Fruit fly (Drosophila melanogaster) ovary, adult (tissue): ENCODE measurements around the gene FucTB.

ENCODE experiments used
- CG17801 ChIP-seq: fragments of 200-800 bp; optimal IDR thresholded peaks from 2 replicates; lab custom pipeline; 2019; ENCODE audit warnings: missing biosample characterization, mild to moderate bottlenecking, missing genetic modification characterization, moderate library complexity; ENCODE audit not compliant: partially characterized antibody

FucTB gene

dm6 chr2L:9430992-9431602 is at the start of gene FucTB, which contains the start of gene scat:
TSS of gene FucTB (minus strand) at chr2L:9431052.
TSS of gene scat (plus strand) at chr2L:9431405.
- peak; percentile 85 for TF ChIP-seq CG17801

DNA sequence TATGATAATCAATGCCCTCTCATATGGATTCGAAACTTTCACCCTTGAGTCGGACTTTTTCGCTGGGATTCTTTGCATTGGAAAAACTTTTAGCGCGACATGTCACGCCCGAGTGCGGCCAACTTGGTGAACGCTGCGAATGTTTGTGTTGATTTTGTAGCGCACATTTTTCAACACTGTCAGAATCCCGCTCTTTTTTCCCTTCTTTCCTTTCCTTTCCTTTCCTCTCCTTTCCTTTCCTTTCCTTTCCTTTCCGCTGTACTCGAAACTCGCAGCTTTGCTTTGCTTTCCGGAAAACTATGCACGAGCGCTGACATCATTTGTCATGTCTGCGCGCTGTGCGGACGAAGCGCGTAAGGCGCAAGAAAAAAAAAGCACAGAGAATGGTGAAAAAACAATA is 36.5 kb upstream of the FucTB start:
- TF ChIP-seq CG17801, result no peak

dm6 chr2L:9464455-9465063 is 33.7 kb upstream of the FucTB start:
- no peak for TF ChIP-seq CG17801

DNA sequence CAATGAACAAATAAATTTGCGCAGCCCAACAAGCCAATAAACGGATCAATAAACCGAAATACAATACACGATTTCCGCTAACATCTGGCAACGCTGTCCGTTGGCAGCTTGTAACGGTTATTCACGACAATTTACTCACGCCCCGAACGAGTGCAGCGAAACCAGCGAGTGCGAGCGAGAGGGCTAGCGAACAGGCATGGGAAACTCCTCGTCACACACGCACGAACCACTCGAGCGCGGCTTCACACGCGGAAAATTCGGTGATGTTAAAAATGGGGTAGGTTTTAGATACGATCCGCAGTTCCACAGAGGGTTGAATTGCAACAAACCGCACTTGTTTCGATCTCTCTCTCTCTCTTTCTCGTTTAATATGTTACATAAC is 29.2 kb upstream of the FucTB start:
- no peak for TF ChIP-seq CG17801

- TF ChIP-seq CG17801, result no peak
These were observed 28.7 kb upstream of the FucTB start for dm6 chr2L:9459372-9460091.

DNA sequence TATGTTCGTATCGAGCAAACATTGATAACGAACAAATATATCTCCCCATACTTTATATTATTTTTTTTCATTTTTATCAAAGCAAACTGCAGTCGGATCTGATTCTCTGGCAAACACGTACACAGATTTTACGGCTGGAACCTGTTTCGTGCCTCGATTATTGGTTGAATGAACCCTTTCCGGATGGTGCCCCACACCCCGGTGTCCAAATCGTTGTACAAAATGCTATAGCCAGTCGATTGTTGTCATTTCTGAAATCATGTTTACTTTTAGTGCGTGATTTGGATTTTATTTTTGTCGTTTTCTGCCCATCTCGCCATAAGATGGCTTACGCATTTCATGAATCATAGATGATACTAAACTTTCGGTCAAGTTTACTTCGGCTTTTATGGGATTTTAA is 27.0 kb upstream of the FucTB start:
- no peak for TF ChIP-seq CG17801

- no peak for TF ChIP-seq CG17801
These were observed 26.6 kb upstream of the FucTB start for dm6 chr2L:9457456-9457855.

- TF ChIP-seq CG17801, result no peak
These were observed 24.3 kb upstream of the FucTB start for dm6 chr2L:9455157-9455556.

DNA sequence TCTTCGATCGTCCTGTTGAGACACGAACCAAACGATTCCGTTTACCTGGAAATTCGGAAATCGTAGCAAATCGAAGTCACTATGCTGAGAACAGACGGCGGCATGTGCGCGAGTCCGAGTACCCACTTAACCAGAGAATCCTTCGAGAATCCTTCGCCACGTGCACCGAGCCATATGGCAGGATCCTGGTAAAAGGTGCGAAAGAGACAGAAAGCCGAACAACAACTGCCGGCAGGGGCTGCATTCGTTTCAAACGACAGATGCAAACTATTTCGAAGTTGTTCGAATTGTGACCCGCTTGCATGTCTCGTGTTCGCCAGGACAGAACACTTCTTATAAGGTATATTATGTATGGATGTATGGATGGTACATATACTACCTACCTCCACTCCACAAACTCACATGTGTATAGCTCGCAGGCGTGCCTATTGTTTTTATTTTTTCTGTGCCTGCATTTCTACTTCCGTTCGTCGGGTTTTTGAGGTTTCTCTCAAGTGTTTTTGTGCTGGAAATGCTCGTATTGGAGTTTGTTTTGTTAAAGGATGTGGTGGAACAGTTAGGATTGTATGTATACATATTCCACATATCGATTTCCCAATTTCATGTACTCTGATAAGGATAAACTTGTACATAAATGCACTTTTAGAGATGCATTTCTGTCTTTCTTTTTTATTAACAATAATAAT is 23.7 kb upstream of the FucTB start:
- TF ChIP-seq CG17801, result no peak

- no peak for TF ChIP-seq CG17801
These were observed 22.1 kb upstream of the FucTB start for dm6 chr2L:9452959-9453358.

dm6 chr2L:9449257-9449972 is 18.6 kb upstream of the FucTB start:
- peak; percentile 96 for TF ChIP-seq CG17801

- TF ChIP-seq CG17801, result no peak
These were observed 17.7 kb upstream of the FucTB start for dm6 chr2L:9448322-9449256.

dm6 chr2L:9447816-9448215 is 17.0 kb upstream of the FucTB start:
- no peak for TF ChIP-seq CG17801

dm6 chr2L:9446398-9446945 is 15.6 kb upstream of the FucTB start:
- TF ChIP-seq CG17801, result no peak

DNA sequence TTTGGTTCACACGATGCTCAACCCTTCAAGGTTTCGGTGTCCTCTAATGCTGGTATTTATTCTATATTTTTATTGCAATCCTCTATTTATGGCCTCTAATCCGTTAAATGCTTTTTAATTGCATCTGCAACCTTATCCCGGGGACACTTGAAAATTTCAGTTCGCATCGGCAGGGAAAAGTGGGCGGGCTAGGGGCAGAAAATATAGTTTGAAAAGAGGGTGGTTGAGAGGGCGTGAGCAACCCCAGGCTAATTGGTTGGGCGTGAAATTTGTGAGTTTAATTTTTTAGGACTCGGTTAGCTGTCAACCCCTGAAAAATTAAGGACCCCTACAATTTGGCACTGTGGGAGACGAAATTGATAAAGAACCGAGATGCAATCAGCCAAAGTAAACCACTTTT is 14.9 kb upstream of the FucTB start:
- no peak for TF ChIP-seq CG17801
